Worm (Caenorhabditis elegans) whole organism, midembryonic: ENCODE results near the gene C52B9.8.

ENCODE experiments used
- cog-1 ChIP-seq: sonication (generic microtip); optimal IDR thresholded peaks from 2 replicates; lab custom pipeline; 2016; ENCODE audit warnings: missing genetic modification characterization, missing compliant biosample characterization
- flt-1 ChIP-seq: fragments of 200-800 bp; sonication (Bioruptor generic); IDR thresholded peaks from 2 replicates; pipeline ENCODE4 v1.3.6; 2022; ENCODE audit warnings: missing genetic modification characterization, missing compliant biosample characterization
- klf-2 ChIP-seq: fragments of 200-800 bp; sonication (Bioruptor generic); conservative IDR thresholded peaks from 2 replicates; pipeline ENCODE4 v1.3.6; 2022; ENCODE audit warnings: missing genetic modification reagents, missing genetic modification characterization, missing compliant biosample characterization
- med-1 ChIP-seq: sonication (generic microtip); optimal IDR thresholded peaks from 2 replicates; lab custom pipeline; 2017; ENCODE audit warnings: missing genetic modification characterization, mild to moderate bottlenecking, missing compliant biosample characterization, antibody characterized with exemption, missing genetic modification reagents; ENCODE audit not compliant: insufficient read depth
- ztf-29 ChIP-seq: fragments of 200-800 bp; sonication (Bioruptor generic); IDR thresholded peaks from 2 replicates; pipeline ENCODE4 v1.3.6; 2022; ENCODE audit warnings: missing genetic modification reagents, missing genetic modification characterization, missing compliant biosample characterization

DNA sequence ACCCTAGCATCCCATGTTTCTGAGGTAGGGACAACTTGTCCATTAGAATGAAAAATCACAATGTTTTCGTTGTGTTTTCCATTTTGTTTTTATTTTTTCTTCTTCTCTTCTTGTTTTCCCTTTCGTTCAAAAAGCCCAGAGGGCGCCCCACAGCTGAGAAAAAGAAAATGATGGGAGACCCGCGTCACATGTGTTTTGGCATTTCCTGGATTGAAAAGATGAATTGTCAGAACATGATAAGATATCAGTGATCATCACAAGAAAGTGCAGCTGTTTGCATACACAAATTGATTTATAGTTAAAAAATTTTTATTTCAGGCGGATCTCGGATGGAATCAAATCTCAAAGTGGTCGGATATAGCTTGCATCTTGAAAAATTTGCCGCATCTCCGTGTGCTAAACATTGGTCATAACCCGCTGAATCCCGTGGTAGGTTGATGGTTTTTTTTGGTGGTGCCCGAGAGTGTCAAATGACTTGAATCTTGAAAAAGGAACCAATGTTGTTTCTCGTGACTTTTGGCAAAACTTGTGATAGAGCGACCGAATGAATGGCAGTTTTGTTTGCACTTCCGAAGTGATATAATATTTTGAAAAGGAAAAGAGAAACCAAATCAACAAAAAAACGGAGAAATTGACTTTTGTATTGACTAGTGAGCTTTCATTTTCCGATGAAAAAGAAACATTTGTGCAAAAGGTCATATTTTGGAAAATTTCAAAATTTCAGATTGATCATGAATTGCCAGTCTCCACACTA lies 45.2 kb downstream of the C52B9.8 start:
- TF ChIP-seq med-1 (GFP tag; lab: Kevin White, UChicago): no peak
- no peak for TF ChIP-seq klf-2
- TF ChIP-seq cog-1 (tag; lab: Kevin White, UChicago): no peak
- TF ChIP-seq flt-1 (GFP tag; lab: Robert Waterston, UW): no peak
- TF ChIP-seq ztf-29 (GFP tag; lab: Robert Waterston, UW): no peak
